Fruit fly (Drosophila melanogaster) whole organism, adult: ENCODE results near the gene Lsp1beta.
A peak's percentile ranks its signal among the peaks of the same experiment; 100 is the strongest.

ENCODE experiments used
- Clk ChIP-seq: fragments of 200-800 bp; sonication (Bioruptor generic); optimal IDR thresholded peaks from 2 replicates; lab custom pipeline; 2017; ENCODE audit warnings: missing biosample characterization, missing genetic modification characterization
- Crg-1 ChIP-seq: fragments of 200-800 bp; sonication (Bioruptor generic); optimal IDR thresholded peaks from 2 replicates; lab custom pipeline; 2016; ENCODE audit warnings: missing biosample characterization, missing genetic modification characterization
- Mnt ChIP-seq: fragments of 200-800 bp; sonication (Bioruptor generic); optimal IDR thresholded peaks from 2 replicates; lab custom pipeline; 2016; ENCODE audit warnings: missing biosample characterization, mild to moderate bottlenecking, missing genetic modification characterization
- kay ChIP-seq: fragments of 200-800 bp; sonication (Bioruptor generic); peaks from one replicate; lab custom pipeline; 2016; ENCODE audit warnings: missing biosample characterization, missing genetic modification characterization, borderline replicate concordance
- ovo ChIP-seq: fragments of 200-800 bp; sonication (Bioruptor generic); optimal IDR thresholded peaks from 2 replicates; lab custom pipeline; 2016; ENCODE audit warnings: missing biosample characterization, missing genetic modification characterization
- pad ChIP-seq: fragments of 200-800 bp; sonication (Bioruptor generic); optimal IDR thresholded peaks from 3 replicates; lab custom pipeline; 2017; ENCODE audit warnings: missing biosample characterization, missing genetic modification characterization, mild to moderate bottlenecking, moderate library complexity, missing genetic modification reagents

- TF ChIP-seq kay (GFP tag; lab: Kevin White, UChicago) (no peak), Clk (GFP tag; lab: Kevin White, UChicago) (no peak), Mnt (GFP tag; lab: Kevin White, UChicago) (peak; percentile 50), pad (GFP tag; lab: Kevin White, UChicago) (no peak), ovo (GFP tag; lab: Kevin White, UChicago) (no peak), Crg-1 (GFP tag; lab: Kevin White, UChicago) (no peak)
Observed at dm6 chr2L:867899-868605, 30.2 kb upstream of the Lsp1beta start, which contains the start of gene aru.
